Worm (Caenorhabditis elegans) whole organism, early embryonic: ENCODE data around the gene dgk-1.

Source experiments
- B0310.2 ChIP-seq: sonication (generic microtip); optimal IDR thresholded peaks from 2 replicates; lab custom pipeline; 2016; ENCODE audit warnings: mild to moderate bottlenecking, missing genetic modification characterization, missing compliant biosample characterization
- F13C5.2 ChIP-seq: sonication (generic microtip); optimal IDR thresholded peaks from 2 replicates; lab custom pipeline; 2017; ENCODE audit warnings: mild to moderate bottlenecking, missing genetic modification characterization, inconsistent platforms, missing compliant biosample characterization
- aly-1 ChIP-seq: sonication (generic microtip); optimal IDR thresholded peaks from 2 replicates; lab custom pipeline; 2016; ENCODE audit warnings: missing genetic modification characterization, missing compliant biosample characterization
- ama-1 ChIP-seq: fragments of 150-350 bp; optimal IDR thresholded peaks from 2 replicates; lab custom pipeline; 2014
- ceh-36 ChIP-seq: sonication (generic microtip); optimal IDR thresholded peaks from 2 replicates; lab custom pipeline; 2016; ENCODE audit warnings: missing genetic modification characterization, inconsistent platforms, missing compliant biosample characterization
- ets-7 ChIP-seq: sonication (generic microtip); optimal IDR thresholded peaks from 2 replicates; lab custom pipeline; 2016; ENCODE audit warnings: missing genotype, missing genetic modification characterization, missing compliant biosample characterization
- flt-1 ChIP-seq: fragments of 200-800 bp; sonication (Bioruptor generic); IDR thresholded peaks from 2 replicates; pipeline ENCODE4 v1.3.6; 2022; ENCODE audit warnings: missing genetic modification characterization, missing compliant biosample characterization
- hmbx-1 ChIP-seq: sonication (generic microtip); optimal IDR thresholded peaks from 2 replicates; lab custom pipeline; 2016; ENCODE audit warnings: mild to moderate bottlenecking, missing genetic modification characterization, missing compliant biosample characterization
- hmg-4 ChIP-seq: fragments of 200-800 bp; sonication (Bioruptor generic); optimal IDR thresholded peaks from 2 replicates; lab custom pipeline; 2018; ENCODE audit warnings: mild to moderate bottlenecking, missing genetic modification characterization, missing compliant biosample characterization
- pes-1 ChIP-seq: fragments of 200-800 bp; sonication (Bioruptor generic); IDR thresholded peaks from 2 replicates; pipeline ENCODE4 v1.3.6; 2022; ENCODE audit warnings: missing genetic modification reagents, missing genetic modification characterization, missing compliant biosample characterization
- scrt-1 ChIP-seq: fragments of 200-800 bp; sonication (Bioruptor generic); IDR thresholded peaks from 2 replicates; pipeline ENCODE4 v1.3.6; 2022; ENCODE audit warnings: missing genetic modification characterization, missing compliant biosample characterization
- sea-1 ChIP-seq: fragments of 200-800 bp; sonication (Bioruptor generic); conservative IDR thresholded peaks from 2 replicates; pipeline ENCODE4 v1.3.6; 2022; ENCODE audit warnings: missing genetic modification characterization, missing compliant biosample characterization
- tbx-37 ChIP-seq: fragments of 200-800 bp; sonication (Bioruptor generic); conservative IDR thresholded peaks from 2 replicates; pipeline ENCODE4 v1.3.6; 2022; ENCODE audit warnings: missing genetic modification reagents, missing genetic modification characterization, missing compliant biosample characterization
- tra-4 ChIP-seq: sonication (generic microtip); optimal IDR thresholded peaks from 2 replicates; lab custom pipeline; 2017; ENCODE audit warnings: missing genetic modification characterization, missing compliant biosample characterization

ce11 chrX:960139-960538 lies 31.1 kb downstream of the dgk-1 start:
- TF ChIP-seq B0310.2 (tag; lab: Kevin White, UChicago) (no peak), scrt-1 (GFP tag; lab: Robert Waterston, UW) (no peak), aly-1 (tag; lab: Kevin White, UChicago) (no peak), sea-1 (GFP tag; lab: Robert Waterston, UW) (no peak), tra-4 (no peak), hmg-4 (GFP tag; lab: Kevin White, UChicago) (no peak), ama-1 (lab: Kevin White, UChicago) (no peak), ets-7 (tag; lab: Kevin White, UChicago) (no peak), flt-1 (GFP tag; lab: Robert Waterston, UW) (no peak), F13C5.2 (tag; lab: Kevin White, UChicago) (no peak), hmbx-1 (tag; lab: Kevin White, UChicago) (no peak), ceh-36 (tag; lab: Kevin White, UChicago) (no peak), tbx-37 (GFP tag; lab: Robert Waterston, UW) (no peak), pes-1 (GFP tag; lab: Robert Waterston, UW) (no peak)
